Fruit fly (Drosophila melanogaster) S2 (cell line): Measurements from ENCODE around the gene COX6B.

Experiments
- CG8478 ChIP-seq: fragments of >200 bp; optimal IDR thresholded peaks from 2 replicates; lab custom pipeline; 2018
- CTCF ChIP-seq, 2 experiments: fragments of >200 bp; optimal IDR thresholded peaks; 2 replicates each; lab custom pipeline; 2018

DNA sequence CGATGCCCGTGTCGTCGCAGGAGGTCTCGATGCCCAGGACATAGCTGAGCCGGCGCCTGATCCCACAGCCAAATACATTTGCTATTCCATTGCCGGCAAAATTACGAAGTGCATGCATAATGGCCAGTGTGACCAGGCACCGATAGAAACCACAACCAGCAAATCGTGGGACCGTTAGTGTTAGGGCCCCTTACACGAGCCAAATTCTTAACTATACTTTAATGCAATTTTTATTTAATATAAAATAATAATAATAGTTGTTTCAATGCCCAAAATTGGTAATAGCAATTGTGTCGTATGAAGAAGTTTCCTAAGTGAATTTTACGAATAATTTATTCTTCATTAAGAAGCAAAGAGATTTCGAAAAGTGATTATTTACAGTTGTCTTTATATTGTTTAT, 42.5 kb downstream of the COX6B start, which contains the start of gene Tcs4:
- no peak for TF ChIP-seq CTCF (optimal IDR thresholded peaks at IDR 0.05; lab: Kevin White, UChicago)
- no peak for TF ChIP-seq CG8478 (lab: Kevin White, UChicago)
